Worm (Caenorhabditis elegans) whole organism, L2 larva: ENCODE measurements around the gene ugt-23.

Experiments used
- ZK546.5 ChIP-seq: sonication (generic microtip); optimal IDR thresholded peaks from 2 replicates; lab custom pipeline; 2017; ENCODE audit warnings: missing biosample characterization, missing genetic modification characterization
- ceh-16 ChIP-seq: fragments of 150-350 bp; optimal IDR thresholded peaks from 2 replicates; lab custom pipeline; 2014; ENCODE audit warnings: missing biosample characterization, missing genetic modification characterization
- egl-27 ChIP-seq: sonication (generic microtip); optimal IDR thresholded peaks from 3 replicates; lab custom pipeline; 2017; ENCODE audit warnings: missing biosample characterization, missing genetic modification reagents, missing genetic modification characterization
- elt-3 ChIP-seq: sonication (generic microtip); optimal IDR thresholded peaks from 2 replicates; lab custom pipeline; 2017; ENCODE audit warnings: missing biosample characterization, missing genetic modification characterization
- fos-1 ChIP-seq: fragments of 150-350 bp; optimal IDR thresholded peaks from 2 replicates; lab custom pipeline; 2014; ENCODE audit warnings: missing biosample characterization, missing genetic modification characterization
- lin-13 ChIP-seq: fragments of 150-350 bp; optimal IDR thresholded peaks from 2 replicates; lab custom pipeline; 2014; ENCODE audit warnings: missing biosample characterization, missing genetic modification reagents, missing genetic modification characterization
- mab-5 ChIP-seq: fragments of 150-350 bp; optimal IDR thresholded peaks from 2 replicates; lab custom pipeline; 2014; ENCODE audit warnings: missing biosample characterization, missing genetic modification characterization
- nhr-77 ChIP-seq: fragments of 150-350 bp; optimal IDR thresholded peaks from 2 replicates; lab custom pipeline; 2014; ENCODE audit warnings: missing biosample characterization, missing genetic modification characterization
- snpc-4 ChIP-seq: fragments of 150-350 bp; optimal IDR thresholded peaks from 2 replicates; lab custom pipeline; 2014; ENCODE audit warnings: missing biosample characterization, missing genetic modification characterization
- ztf-11 ChIP-seq: sonication (generic microtip); optimal IDR thresholded peaks from 2 replicates; lab custom pipeline; 2017; ENCODE audit warnings: missing biosample characterization, missing genetic modification characterization

ce11 chrX:9927993-9928392 lies 3.0 kb upstream of the ugt-23 start:
- TF ChIP-seq nhr-77 (tag; lab: Kevin White, UChicago) (no peak), elt-3 (tag; lab: Kevin White, UChicago) (no peak), ZK546.5 (tag; lab: Kevin White, UChicago) (no peak), ceh-16 (no peak), ztf-11 (tag; lab: Kevin White, UChicago) (no peak), snpc-4 (tag; lab: Kevin White, UChicago) (no peak), egl-27 (tag; lab: Kevin White, UChicago) (no peak), lin-13 (GFP tag; lab: Kevin White, UChicago) (no peak), mab-5 (no peak), fos-1 (tag; lab: Kevin White, UChicago) (no peak)
